Worm (Caenorhabditis elegans): Measurements from ENCODE around the gene trx-3.

trx-3 gene

ce11 chrIV:4445711-4446290 is 41.0 kb upstream of the trx-3 start, which contains the start of the genes wapl-1 and htz-1 (continued):
- TF ChIP-seq lin-11 (tag; optimal IDR thresholded peaks at IDR 0.05): peak; percentile 99
- TF ChIP-seq ama-1 (optimal IDR thresholded peaks at IDR 0.05): peak; percentile 78
- peak; percentile 82 for TF ChIP-seq zag-1 (tag; optimal IDR thresholded peaks at IDR 0.05)
- TF ChIP-seq aly-2 (tag; optimal IDR thresholded peaks at IDR 0.05): no peak
- TF ChIP-seq nhr-11 (tag; optimal IDR thresholded peaks at IDR 0.05): no peak
- TF ChIP-seq unc-39 (tag; optimal IDR thresholded peaks at IDR 0.05): no peak
- TF ChIP-seq sma-9 (GFP tag; optimal IDR thresholded peaks at IDR 0.05): peak; percentile 97
- no peak for TF ChIP-seq sma-9 (tag; optimal IDR thresholded peaks at IDR 0.05)
- TF ChIP-seq C34F6.9 (tag; optimal IDR thresholded peaks at IDR 0.05): peak; percentile 98
- peak; percentile 95 for TF ChIP-seq nhr-25 (tag; optimal IDR thresholded peaks at IDR 0.05)
- TF ChIP-seq alr-1 (tag; optimal IDR thresholded peaks at IDR 0.05): no peak
- peak; percentile 97 for TF ChIP-seq sma-3 (GFP tag; optimal IDR thresholded peaks at IDR 0.05)
- TF ChIP-seq nhr-23 (tag; optimal IDR thresholded peaks at IDR 0.05): no peak
- TF ChIP-seq snpc-4 (tag; optimal IDR thresholded peaks at IDR 0.05): peak; percentile 82

ce11 chrIV:4446884-4447283 is 39.9 kb upstream of the trx-3 start:
- TF ChIP-seq sma-3 (GFP tag; optimal IDR thresholded peaks at IDR 0.05): peak; percentile 38
- TF ChIP-seq F13H6.1 (tag; optimal IDR thresholded peaks at IDR 0.05): no peak
- peak; percentile 73 for TF ChIP-seq nhr-129 (tag; optimal IDR thresholded peaks at IDR 0.05)
- peak; percentile 53 for TF ChIP-seq lin-13 (GFP tag; optimal IDR thresholded peaks at IDR 0.05)
- peak; percentile 53 for TF ChIP-seq C34F6.9 (tag; optimal IDR thresholded peaks at IDR 0.05)
- TF ChIP-seq nhr-25 (tag; optimal IDR thresholded peaks at IDR 0.05): peak; percentile 8
- TF ChIP-seq skn-1 (tag; optimal IDR thresholded peaks at IDR 0.05): no peak
- peak; percentile 55 for TF ChIP-seq crh-2 (tag; optimal IDR thresholded peaks at IDR 0.05)
- TF ChIP-seq lsy-2 (tag; optimal IDR thresholded peaks at IDR 0.05): peak; percentile 25 to 81
- TF ChIP-seq ztf-4 (tag; optimal IDR thresholded peaks at IDR 0.05): peak; percentile 44
- peak; percentile 61 for TF ChIP-seq unc-55 (GFP tag; optimal IDR thresholded peaks at IDR 0.05)
- TF ChIP-seq R02D3.7 (tag; optimal IDR thresholded peaks at IDR 0.05): no peak
- TF ChIP-seq ceh-16 (tag; optimal IDR thresholded peaks at IDR 0.05): no peak
- TF ChIP-seq ama-1 (optimal IDR thresholded peaks at IDR 0.05): peak; percentile 71
- no peak for TF ChIP-seq mbf-1 (tag; optimal IDR thresholded peaks at IDR 0.05)
- peak; percentile 22 for TF ChIP-seq gmeb-1 (tag; optimal IDR thresholded peaks at IDR 0.05)
- peak; percentile 85 for TF ChIP-seq fos-1 (tag; optimal IDR thresholded peaks at IDR 0.05)
- TF ChIP-seq ZK546.5 (tag; optimal IDR thresholded peaks at IDR 0.05): peak; percentile 39
- TF ChIP-seq unc-39 (tag; optimal IDR thresholded peaks at IDR 0.05): no peak

ce11 chrIV:4447284-4447366 is 39.7 kb upstream of the trx-3 start, which contains the start of gene chat-1:
chat-1 (plus strand) TSS chrIV:4447331.
- no peak for TF ChIP-seq snpc-4 (tag; optimal IDR thresholded peaks at IDR 0.05)
- TF ChIP-seq aly-2 (tag; optimal IDR thresholded peaks at IDR 0.05): no peak

- TF ChIP-seq nhr-6 (tag; optimal IDR thresholded peaks at IDR 0.05) (no peak), sma-9 (GFP tag; optimal IDR thresholded peaks at IDR 0.05) (no peak), sma-9 (tag; optimal IDR thresholded peaks at IDR 0.05) (no peak), elt-3 (tag; optimal IDR thresholded peaks at IDR 0.05) (no peak), ZK546.5 (tag; optimal IDR thresholded peaks at IDR 0.05) (no peak), sma-3 (GFP tag; optimal IDR thresholded peaks at IDR 0.05) (no peak), elt-1 (tag; optimal IDR thresholded peaks at IDR 0.05) (no peak), lin-11 (tag; optimal IDR thresholded peaks at IDR 0.05) (no peak), ztf-4 (tag; optimal IDR thresholded peaks at IDR 0.05) (no peak), lin-39 (tag; optimal IDR thresholded peaks at IDR 0.05) (no peak), ama-1 (optimal IDR thresholded peaks at IDR 0.05) (no peak), nhr-237 (tag; optimal IDR thresholded peaks at IDR 0.05) (no peak), snpc-4 (tag; optimal IDR thresholded peaks at IDR 0.05) (no peak), crh-2 (tag; optimal IDR thresholded peaks at IDR 0.05) (no peak), sem-4 (tag; optimal IDR thresholded peaks at IDR 0.05) (no peak)
Observed at ce11 chrIV:4447367-4447766, 39.5 kb upstream of the trx-3 start.

ce11 chrIV:4448343-4448742 is 38.5 kb upstream of the trx-3 start:
- TF ChIP-seq ceh-82 (tag; optimal IDR thresholded peaks at IDR 0.05): no peak
- no peak for TF ChIP-seq unc-62 (GFP tag; optimal IDR thresholded peaks at IDR 0.05)
- no peak for TF ChIP-seq nhr-237 (tag; optimal IDR thresholded peaks at IDR 0.05)

Measured in whole organism, L2 larva.